Worm (Caenorhabditis elegans) whole organism, L4/young adult: Measurements from ENCODE around the gene T06C12.12.

ENCODE experiments used
- W03F9.2 ChIP-seq: fragments of 150-350 bp; optimal IDR thresholded peaks from 2 replicates; lab custom pipeline; 2014; ENCODE audit warnings: missing biosample characterization, missing genetic modification characterization
- him-1 ChIP-seq: sonication (generic microtip); optimal IDR thresholded peaks from 2 replicates; lab custom pipeline; 2016; ENCODE audit warnings: missing genotype, missing genetic modification reagents, missing genetic modification characterization, missing compliant biosample characterization

DNA sequence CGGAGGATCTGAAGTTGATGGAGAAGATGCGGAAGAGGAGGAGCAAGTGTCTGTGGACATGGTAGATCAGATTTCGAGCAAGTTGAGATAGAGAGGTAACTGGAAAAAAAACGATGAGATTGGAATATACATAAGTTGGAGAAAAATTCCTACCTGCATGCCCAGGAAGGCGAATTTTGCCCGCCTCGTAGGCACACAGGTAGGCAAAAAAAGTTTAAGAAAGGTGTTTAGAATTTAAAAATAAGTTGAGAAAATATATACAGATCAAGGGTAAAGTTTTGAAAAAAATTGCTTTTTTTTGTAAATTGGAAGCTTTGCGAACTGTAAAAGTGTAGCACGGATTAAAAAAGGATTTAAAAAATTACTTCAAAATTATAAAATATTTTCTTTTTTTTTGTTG lies 12.4 kb upstream of the T06C12.12 start, which contains the start of gene nhr-84:
- TF ChIP-seq him-1 (tag; lab: Kevin White, UChicago) (no peak), W03F9.2 (no peak)
